Worm (Caenorhabditis elegans) whole organism, L2 larva: ENCODE measurements around the gene K06A9.2.
A peak's percentile ranks its signal among the peaks of the same experiment; 100 is the strongest.

ENCODE experiments used
- C34F6.9 ChIP-seq: fragments of 150-350 bp; optimal IDR thresholded peaks from 2 replicates; lab custom pipeline; 2014; ENCODE audit warnings: missing biosample characterization, missing genetic modification characterization
- F13H6.1 ChIP-seq: sonication (generic microtip); optimal IDR thresholded peaks from 2 replicates; lab custom pipeline; 2016; ENCODE audit warnings: missing genetic modification characterization, missing compliant biosample characterization
- R02D3.7 ChIP-seq: fragments of 150-350 bp; optimal IDR thresholded peaks from 2 replicates; lab custom pipeline; 2014; ENCODE audit warnings: missing biosample characterization, missing genetic modification characterization
- Y55F3AM.14 ChIP-seq: fragments of 200-800 bp; sonication (Bioruptor generic); optimal IDR thresholded peaks from 2 replicates; lab custom pipeline; 2018; ENCODE audit warnings: mild to moderate bottlenecking, missing genetic modification characterization, missing compliant biosample characterization
- ZK546.5 ChIP-seq: sonication (generic microtip); optimal IDR thresholded peaks from 2 replicates; lab custom pipeline; 2017; ENCODE audit warnings: missing biosample characterization, missing genetic modification characterization
- alr-1 ChIP-seq: fragments of 150-350 bp; optimal IDR thresholded peaks from 2 replicates; lab custom pipeline; 2014; ENCODE audit warnings: missing biosample characterization, missing genetic modification characterization
- aly-2 ChIP-seq: fragments of 150-350 bp; optimal IDR thresholded peaks from 2 replicates; lab custom pipeline; 2014; ENCODE audit warnings: missing biosample characterization, missing genetic modification characterization
- ama-1 ChIP-seq: fragments of 150-350 bp; optimal IDR thresholded peaks from 2 replicates; lab custom pipeline; 2018; ENCODE audit warnings: inconsistent platforms
- blmp-1 ChIP-seq: sonication (generic microtip); optimal IDR thresholded peaks from 2 replicates; lab custom pipeline; 2017; ENCODE audit warnings: missing genetic modification characterization, mild to moderate bottlenecking, missing compliant biosample characterization, antibody characterized with exemption, moderate library complexity; ENCODE audit not compliant: insufficient read depth
- ceh-16 ChIP-seq: fragments of 150-350 bp; optimal IDR thresholded peaks from 2 replicates; lab custom pipeline; 2014; ENCODE audit warnings: missing biosample characterization, missing genetic modification characterization
- ceh-82 ChIP-seq: fragments of 150-350 bp; optimal IDR thresholded peaks from 2 replicates; lab custom pipeline; 2014; ENCODE audit warnings: missing biosample characterization, missing genetic modification characterization
- crh-2 ChIP-seq: sonication (generic microtip); optimal IDR thresholded peaks from 2 replicates; lab custom pipeline; 2017; ENCODE audit warnings: missing biosample characterization, missing genetic modification characterization
- dmd-4 ChIP-seq: sonication (generic microtip); optimal IDR thresholded peaks from 2 replicates; lab custom pipeline; 2017; ENCODE audit warnings: missing biosample characterization, missing genetic modification characterization
- egl-27 ChIP-seq: sonication (generic microtip); optimal IDR thresholded peaks from 3 replicates; lab custom pipeline; 2017; ENCODE audit warnings: missing biosample characterization, missing genetic modification reagents, missing genetic modification characterization
- elt-1 ChIP-seq: fragments of 150-350 bp; optimal IDR thresholded peaks from 2 replicates; lab custom pipeline; 2014; ENCODE audit warnings: missing biosample characterization, missing genetic modification characterization
- elt-3 ChIP-seq: sonication (generic microtip); optimal IDR thresholded peaks from 2 replicates; lab custom pipeline; 2017; ENCODE audit warnings: missing biosample characterization, missing genetic modification characterization
- fos-1 ChIP-seq: fragments of 150-350 bp; optimal IDR thresholded peaks from 2 replicates; lab custom pipeline; 2014; ENCODE audit warnings: missing biosample characterization, missing genetic modification characterization
- gmeb-1 ChIP-seq: fragments of 150-350 bp; optimal IDR thresholded peaks from 2 replicates; lab custom pipeline; 2014; ENCODE audit warnings: missing biosample characterization, missing genetic modification characterization
- lin-13 ChIP-seq: fragments of 150-350 bp; optimal IDR thresholded peaks from 2 replicates; lab custom pipeline; 2014; ENCODE audit warnings: missing biosample characterization, missing genetic modification reagents, missing genetic modification characterization
- lin-39 ChIP-seq: fragments of 150-350 bp; optimal IDR thresholded peaks from 2 replicates; lab custom pipeline; 2014; ENCODE audit warnings: missing biosample characterization, missing genetic modification reagents, missing genetic modification characterization
- lsy-2 ChIP-seq, 2 experiments: fragments of 150-350 bp in 1 of 2; sonication (generic microtip) in 1 of 2; optimal IDR thresholded peaks; 2 replicates each; lab custom pipeline; 2014 to 2017; ENCODE audit warnings: missing biosample characterization in 2 of 2, missing genetic modification characterization in 2 of 2
- mab-5 ChIP-seq: fragments of 150-350 bp; optimal IDR thresholded peaks from 2 replicates; lab custom pipeline; 2014; ENCODE audit warnings: missing biosample characterization, missing genetic modification characterization
- mbf-1 ChIP-seq: sonication (generic microtip); optimal IDR thresholded peaks from 2 replicates; lab custom pipeline; 2017; ENCODE audit warnings: missing biosample characterization, missing genetic modification characterization
- mdl-1 ChIP-seq, 2 experiments: fragments of 150-350 bp in 1 of 2; sonication (generic microtip) in 1 of 2; optimal IDR thresholded peaks; 2 replicates each; lab custom pipeline; 2017; ENCODE audit warnings: missing biosample characterization in 2 of 2, missing genetic modification characterization in 2 of 2
- nhr-10 ChIP-seq: sonication (generic microtip); optimal IDR thresholded peaks from 2 replicates; lab custom pipeline; 2017; ENCODE audit warnings: missing biosample characterization, missing genetic modification characterization
- nhr-11 ChIP-seq: fragments of 150-350 bp; optimal IDR thresholded peaks from 2 replicates; lab custom pipeline; 2014; ENCODE audit warnings: missing biosample characterization, missing genetic modification characterization
- nhr-12 ChIP-seq: fragments of 150-350 bp; optimal IDR thresholded peaks from 2 replicates; lab custom pipeline; 2014; ENCODE audit warnings: missing biosample characterization, missing genetic modification characterization
- nhr-129 ChIP-seq: fragments of 150-350 bp; optimal IDR thresholded peaks from 2 replicates; lab custom pipeline; 2014; ENCODE audit warnings: missing biosample characterization, missing genetic modification characterization
- nhr-21 ChIP-seq: fragments of 150-350 bp; optimal IDR thresholded peaks from 2 replicates; lab custom pipeline; 2014; ENCODE audit warnings: missing biosample characterization, missing genetic modification characterization
- nhr-23 ChIP-seq: fragments of 150-350 bp; optimal IDR thresholded peaks from 2 replicates; lab custom pipeline; 2014; ENCODE audit warnings: missing biosample characterization, missing genetic modification reagents, missing genetic modification characterization
- nhr-237 ChIP-seq: fragments of 150-350 bp; optimal IDR thresholded peaks from 2 replicates; lab custom pipeline; 2014; ENCODE audit warnings: missing biosample characterization, missing genetic modification characterization
- nhr-25 ChIP-seq: fragments of 150-350 bp; sonication (generic microtip); optimal IDR thresholded peaks from 3 replicates; lab custom pipeline; 2014; ENCODE audit warnings: missing biosample characterization, missing genetic modification characterization
- nhr-6 ChIP-seq: fragments of 150-350 bp; optimal IDR thresholded peaks from 2 replicates; lab custom pipeline; 2014; ENCODE audit warnings: missing biosample characterization, missing genetic modification characterization
- nhr-77 ChIP-seq: fragments of 150-350 bp; optimal IDR thresholded peaks from 2 replicates; lab custom pipeline; 2014; ENCODE audit warnings: missing biosample characterization, missing genetic modification characterization
- peb-1 ChIP-seq: fragments of 150-350 bp; optimal IDR thresholded peaks from 2 replicates; lab custom pipeline; 2014; ENCODE audit warnings: missing biosample characterization, missing genetic modification characterization
- sem-4 ChIP-seq: fragments of 150-350 bp; optimal IDR thresholded peaks from 2 replicates; lab custom pipeline; 2014; ENCODE audit warnings: missing biosample characterization, missing genetic modification reagents, missing genetic modification characterization
- skn-1 ChIP-seq: sonication (generic microtip); optimal IDR thresholded peaks from 2 replicates; lab custom pipeline; 2017; ENCODE audit warnings: missing biosample characterization, missing genetic modification characterization
- sma-3 ChIP-seq: sonication (generic microtip); optimal IDR thresholded peaks from 2 replicates; lab custom pipeline; 2016; ENCODE audit warnings: missing genetic modification reagents, missing genetic modification characterization, missing compliant biosample characterization
- sma-9 ChIP-seq, 2 experiments: fragments of 150-350 bp in 1 of 2; sonication (generic microtip) in 1 of 2; optimal IDR thresholded peaks; 2 replicates each; lab custom pipeline; 2014 to 2016; ENCODE audit warnings: missing genetic modification characterization in 2 of 2, mild to moderate bottlenecking in 1 of 2, missing biosample characterization in 1 of 2, missing compliant biosample characterization in 1 of 2, missing genetic modification reagents in 1 of 2, moderate library complexity in 1 of 2
- snpc-4 ChIP-seq: fragments of 150-350 bp; optimal IDR thresholded peaks from 2 replicates; lab custom pipeline; 2014; ENCODE audit warnings: missing biosample characterization, missing genetic modification characterization
- unc-39 ChIP-seq: fragments of 150-350 bp; optimal IDR thresholded peaks from 2 replicates; lab custom pipeline; 2014; ENCODE audit warnings: missing biosample characterization, missing genetic modification characterization
- unc-55 ChIP-seq: fragments of 150-350 bp; sonication (generic microtip); optimal IDR thresholded peaks from 3 replicates; lab custom pipeline; 2014; ENCODE audit warnings: missing biosample characterization, missing genetic modification reagents, missing genetic modification characterization
- unc-62 ChIP-seq: fragments of 150-350 bp; optimal IDR thresholded peaks from 2 replicates; lab custom pipeline; 2014; ENCODE audit warnings: missing biosample characterization, missing genetic modification reagents, missing genetic modification characterization
- zag-1 ChIP-seq: fragments of 150-350 bp; optimal IDR thresholded peaks from 2 replicates; lab custom pipeline; 2014; ENCODE audit warnings: missing biosample characterization, missing genetic modification characterization
- ztf-1 ChIP-seq: fragments of 200-800 bp; sonication (Bioruptor generic); conservative IDR thresholded peaks from 2 replicates; pipeline ENCODE4 v1.3.6; 2022; ENCODE audit warnings: missing genetic modification characterization, missing compliant biosample characterization
- ztf-11 ChIP-seq: sonication (generic microtip); optimal IDR thresholded peaks from 2 replicates; lab custom pipeline; 2017; ENCODE audit warnings: missing biosample characterization, missing genetic modification characterization
- ztf-4 ChIP-seq: fragments of 150-350 bp; optimal IDR thresholded peaks from 2 replicates; lab custom pipeline; 2014; ENCODE audit warnings: missing biosample characterization, missing genetic modification characterization

The K06A9.2 gene

DNA sequence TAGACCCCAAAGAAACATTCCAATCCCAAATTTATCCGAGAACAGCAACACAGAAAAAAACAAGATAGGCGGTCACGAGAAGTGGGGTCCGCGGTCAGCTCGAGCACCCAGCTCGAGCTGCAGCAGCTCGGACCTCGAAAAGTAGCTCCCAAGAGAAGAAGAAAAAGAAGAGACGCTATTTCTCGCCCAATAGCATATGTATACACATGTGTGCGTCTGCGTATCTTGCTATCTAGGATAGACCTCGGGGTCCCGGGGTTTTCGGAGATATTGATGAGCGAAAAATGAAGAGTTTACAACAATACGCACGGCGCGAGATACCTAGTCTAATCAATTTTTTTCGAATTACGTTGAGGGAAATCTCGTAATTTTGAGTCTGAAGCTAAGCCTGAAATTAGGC lies 14.1 kb upstream of the K06A9.2 start:
- TF ChIP-seq mdl-1 (tag; optimal IDR thresholded peaks at IDR 0.05; lab: Kevin White, UChicago) (peak in 1 of 2 experiments; percentile 3), lsy-2 (tag; optimal IDR thresholded peaks at IDR 0.05; lab: Kevin White, UChicago) (peak in 1 of 2 experiments; percentile 54), unc-55 (GFP tag; lab: Kevin White, UChicago) (peak; percentile 46), peb-1 (no peak), nhr-129 (tag; lab: Kevin White, UChicago) (peak; percentile 62), C34F6.9 (tag; lab: Kevin White, UChicago) (peak; percentile 45), nhr-11 (no peak), F13H6.1 (peak; percentile 47), R02D3.7 (tag; lab: Kevin White, UChicago) (no peak)

DNA sequence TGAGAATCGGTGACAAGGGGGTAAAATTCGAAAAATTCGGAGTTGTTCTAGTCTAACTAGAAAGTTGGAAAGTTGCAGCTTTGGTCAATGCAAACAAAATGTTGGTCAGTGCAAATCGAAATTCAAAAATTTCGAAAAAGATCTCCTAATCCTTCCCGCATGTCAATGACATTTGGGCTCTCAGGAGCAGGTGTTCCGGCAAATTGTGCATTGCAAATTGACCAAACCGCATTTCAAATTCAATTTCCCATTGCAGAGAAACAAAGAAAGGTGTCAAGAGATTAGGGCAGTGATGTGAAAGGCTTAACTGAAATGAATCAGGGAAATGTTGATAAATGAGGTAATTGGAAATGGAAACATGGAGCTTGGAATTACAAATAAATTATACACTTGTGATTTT lies 12.9 kb upstream of the K06A9.2 start:
- TF ChIP-seq unc-39 (tag; lab: Kevin White, UChicago) (no peak), F13H6.1 (no peak), ZK546.5 (tag; lab: Kevin White, UChicago) (no peak), nhr-12 (tag; lab: Kevin White, UChicago) (no peak), sem-4 (tag; lab: Kevin White, UChicago) (no peak), sma-9 (GFP tag; optimal IDR thresholded peaks at IDR 0.05; lab: Kevin White, UChicago) (no peak), sma-9 (tag; optimal IDR thresholded peaks at IDR 0.05; lab: Kevin White, UChicago) (no peak), blmp-1 (tag; lab: Kevin White, UChicago) (no peak), nhr-21 (tag; lab: Kevin White, UChicago) (no peak), alr-1 (tag; lab: Kevin White, UChicago) (no peak), nhr-11 (no peak), gmeb-1 (tag; lab: Kevin White, UChicago) (no peak)
- TF ChIP-seq, all 48 proteins: peak for 0

DNA sequence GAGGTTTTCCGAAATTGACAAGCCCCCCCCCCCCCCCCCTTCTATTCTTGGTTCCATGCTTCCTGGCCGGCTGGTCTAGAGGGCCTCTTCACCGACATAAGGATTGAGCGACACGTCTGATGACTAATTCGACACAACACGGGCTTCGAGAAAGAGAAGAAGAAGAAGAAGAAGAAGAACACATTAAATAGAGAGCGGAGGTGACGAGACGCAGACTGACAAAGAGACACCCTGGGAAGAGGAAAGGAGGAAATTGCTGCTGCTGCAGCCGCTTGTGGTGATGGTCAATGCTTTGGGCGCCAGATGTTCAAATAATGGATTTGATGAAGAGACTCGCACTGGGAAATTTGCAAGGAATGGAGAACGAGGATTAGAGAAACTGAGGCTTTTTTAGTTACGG lies 11.6 kb upstream of the K06A9.2 start:
- no peak for TF ChIP-seq dmd-4 (tag; lab: Kevin White, UChicago)
- TF ChIP-seq unc-55 (GFP tag; lab: Kevin White, UChicago) = peak; percentile 66
- TF ChIP-seq nhr-77 = no peak
- no peak for TF ChIP-seq zag-1 (tag; lab: Kevin White, UChicago)
- no peak for TF ChIP-seq sma-3
- TF ChIP-seq crh-2 (tag; lab: Kevin White, UChicago) = peak; percentile 51
- peak; percentile 75 for TF ChIP-seq sma-9 (GFP tag; optimal IDR thresholded peaks at IDR 0.05; lab: Kevin White, UChicago)
- no peak for TF ChIP-seq sma-9 (tag; optimal IDR thresholded peaks at IDR 0.05; lab: Kevin White, UChicago)
- no peak for TF ChIP-seq elt-3 (tag; lab: Kevin White, UChicago)
- peak; percentile 14 to 56 for TF ChIP-seq lsy-2 (tag; optimal IDR thresholded peaks at IDR 0.05; lab: Kevin White, UChicago)
- no peak for TF ChIP-seq ama-1 (lab: Kevin White, UChicago)
- peak; percentile 22 for TF ChIP-seq mab-5 (tag; lab: Kevin White, UChicago)
- no peak for TF ChIP-seq nhr-10 (tag; lab: Kevin White, UChicago)
- no peak for TF ChIP-seq unc-39 (tag; lab: Kevin White, UChicago)
- TF ChIP-seq C34F6.9 (tag; lab: Kevin White, UChicago) = peak; percentile 63
- TF ChIP-seq mdl-1 (tag; optimal IDR thresholded peaks at IDR 0.05; lab: Kevin White, UChicago) = peak in 1 of 2 experiments; percentile 31
- TF ChIP-seq Y55F3AM.14 = no peak
- no peak for TF ChIP-seq gmeb-1 (tag; lab: Kevin White, UChicago)
- TF ChIP-seq aly-2 (tag; lab: Kevin White, UChicago) = no peak
- TF ChIP-seq lin-39 (tag; lab: Kevin White, UChicago) = no peak
- no peak for TF ChIP-seq nhr-21 (tag; lab: Kevin White, UChicago)
- TF ChIP-seq nhr-11 = no peak
- TF ChIP-seq R02D3.7 (tag; lab: Kevin White, UChicago) = no peak
- TF ChIP-seq nhr-6 (tag; lab: Kevin White, UChicago) = no peak
- no peak for TF ChIP-seq nhr-23 (tag; lab: Kevin White, UChicago)
- peak; percentile 41 for TF ChIP-seq snpc-4
- TF ChIP-seq fos-1 = peak; percentile 77
- no peak for TF ChIP-seq lin-13
- TF ChIP-seq alr-1 (tag; lab: Kevin White, UChicago) = no peak
- no peak for TF ChIP-seq peb-1
- peak; percentile 70 for TF ChIP-seq F13H6.1
- TF ChIP-seq ZK546.5 (tag; lab: Kevin White, UChicago) = no peak
- TF ChIP-seq ceh-16 (tag; lab: Kevin White, UChicago) = no peak
- TF ChIP-seq skn-1 (tag; lab: Kevin White, UChicago) = no peak
- no peak for TF ChIP-seq ztf-11
- no peak for TF ChIP-seq nhr-237 (tag; lab: Kevin White, UChicago)
- no peak for TF ChIP-seq mbf-1
- TF ChIP-seq nhr-129 (tag; lab: Kevin White, UChicago) = peak; percentile 55
- TF ChIP-seq ceh-82 = no peak
- no peak for TF ChIP-seq ztf-4 (tag; lab: Kevin White, UChicago)
- no peak for TF ChIP-seq unc-62 (GFP tag; lab: Kevin White, UChicago)
- TF ChIP-seq nhr-25 = peak; percentile 40
- peak; percentile 68 for TF ChIP-seq sem-4 (tag; lab: Kevin White, UChicago)
- no peak for TF ChIP-seq blmp-1 (tag; lab: Kevin White, UChicago)
- TF ChIP-seq egl-27 (tag; lab: Kevin White, UChicago) = peak; percentile 29
- TF ChIP-seq elt-1 = no peak
- no peak for TF ChIP-seq ztf-1
- TF ChIP-seq nhr-12 (tag; lab: Kevin White, UChicago) = no peak
